Worm (Caenorhabditis elegans) whole organism, young adult: Measurements from ENCODE around the gene str-44.

ENCODE experiments used
- F33H1.4 ChIP-seq: fragments of 200-800 bp; sonication (Bioruptor generic); IDR thresholded peaks from 2 replicates; pipeline ENCODE4 v1.3.6; 2022; ENCODE audit warnings: missing genetic modification reagents, missing genetic modification characterization, missing compliant biosample characterization
- F37B4.10 ChIP-seq: fragments of 200-800 bp; sonication (Bioruptor generic); IDR thresholded peaks from 2 replicates; pipeline ENCODE4 v1.3.6; 2022; ENCODE audit warnings: missing genetic modification characterization, missing compliant biosample characterization
- ceh-27 ChIP-seq: fragments of 200-800 bp; sonication (Bioruptor generic); optimal IDR thresholded peaks from 2 replicates; lab custom pipeline; 2018; ENCODE audit warnings: mild to moderate bottlenecking, missing genetic modification characterization, moderate library complexity, missing compliant biosample characterization
- ets-4 ChIP-seq: fragments of 200-800 bp; sonication (Bioruptor generic); optimal IDR thresholded peaks from 2 replicates; lab custom pipeline; 2018; ENCODE audit warnings: mild to moderate bottlenecking, missing genetic modification characterization, missing compliant biosample characterization
- lin-26 ChIP-seq: fragments of 200-800 bp; sonication (Bioruptor generic); IDR thresholded peaks from 2 replicates; pipeline ENCODE4 v1.3.6; 2022; ENCODE audit warnings: missing genetic modification reagents, missing genetic modification characterization, missing compliant biosample characterization
- nfya-2 ChIP-seq: fragments of 200-800 bp; sonication (Bioruptor generic); IDR thresholded peaks from 2 replicates; pipeline ENCODE4 v1.3.6; 2022; ENCODE audit warnings: missing genetic modification reagents, missing genetic modification characterization, missing compliant biosample characterization
- nhr-179 ChIP-seq: sonication (generic microtip); optimal IDR thresholded peaks from 2 replicates; lab custom pipeline; 2016; ENCODE audit warnings: mild to moderate bottlenecking, missing genetic modification characterization, missing compliant biosample characterization
- nhr-27 ChIP-seq: fragments of 200-800 bp; sonication (Bioruptor generic); optimal IDR thresholded peaks from 2 replicates; lab custom pipeline; 2018; ENCODE audit warnings: mild to moderate bottlenecking, missing genetic modification characterization, moderate library complexity, missing compliant biosample characterization
- sdz-38 ChIP-seq: sonication (generic microtip); optimal IDR thresholded peaks from 2 replicates; lab custom pipeline; 2016; ENCODE audit warnings: missing genotype, missing genetic modification characterization, missing compliant biosample characterization
- snpc-1.3 ChIP-seq: sonication (generic microtip); optimal IDR thresholded peaks from 2 replicates; lab custom pipeline; 2017; ENCODE audit warnings: missing genetic modification characterization, mild to moderate bottlenecking, missing compliant biosample characterization, antibody characterized with exemption, moderate library complexity, missing genotype, missing genetic modification reagents; ENCODE audit not compliant: insufficient read depth
- snpc-3.4 ChIP-seq: sonication (generic microtip); optimal IDR thresholded peaks from 2 replicates; lab custom pipeline; 2017; ENCODE audit warnings: missing genetic modification characterization, mild to moderate bottlenecking, missing compliant biosample characterization, antibody characterized with exemption, moderate library complexity, missing genotype, missing genetic modification reagents

- TF ChIP-seq F33H1.4 (GFP tag; lab: Robert Waterston, UW) (no peak), ceh-27 (GFP tag; lab: Kevin White, UChicago) (no peak), ets-4 (GFP tag; lab: Kevin White, UChicago) (no peak), nfya-2 (GFP tag; lab: Robert Waterston, UW) (no peak), snpc-3.4 (no peak), sdz-38 (tag; lab: Kevin White, UChicago) (no peak), lin-26 (GFP tag; lab: Robert Waterston, UW) (no peak), nhr-27 (tag; lab: Kevin White, UChicago) (no peak), F37B4.10 (GFP tag; lab: Robert Waterston, UW) (no peak), snpc-1.3 (tag; lab: Kevin White, UChicago) (no peak), nhr-179 (tag; lab: Kevin White, UChicago) (no peak)
Measured at ce11 chrIV:7159586-7159985, 17.4 kb upstream of the str-44 start.
